Fruit fly (Drosophila melanogaster) whole organism, prepupa: ENCODE results near the gene MtnD.

ENCODE experiments used
- CG3032 ChIP-seq: fragments of 200-800 bp; optimal IDR thresholded peaks from 2 replicates; lab custom pipeline; 2019; ENCODE audit warnings: missing biosample characterization, mild to moderate bottlenecking, missing genetic modification characterization, moderate library complexity
- CG6163 ChIP-seq: fragments of 200-800 bp; sonication (Bioruptor generic); IDR thresholded peaks from 3 replicates; pipeline ENCODE4 v1.3.6; 2022; ENCODE audit warnings: missing biosample characterization, missing genetic modification characterization

DNA sequence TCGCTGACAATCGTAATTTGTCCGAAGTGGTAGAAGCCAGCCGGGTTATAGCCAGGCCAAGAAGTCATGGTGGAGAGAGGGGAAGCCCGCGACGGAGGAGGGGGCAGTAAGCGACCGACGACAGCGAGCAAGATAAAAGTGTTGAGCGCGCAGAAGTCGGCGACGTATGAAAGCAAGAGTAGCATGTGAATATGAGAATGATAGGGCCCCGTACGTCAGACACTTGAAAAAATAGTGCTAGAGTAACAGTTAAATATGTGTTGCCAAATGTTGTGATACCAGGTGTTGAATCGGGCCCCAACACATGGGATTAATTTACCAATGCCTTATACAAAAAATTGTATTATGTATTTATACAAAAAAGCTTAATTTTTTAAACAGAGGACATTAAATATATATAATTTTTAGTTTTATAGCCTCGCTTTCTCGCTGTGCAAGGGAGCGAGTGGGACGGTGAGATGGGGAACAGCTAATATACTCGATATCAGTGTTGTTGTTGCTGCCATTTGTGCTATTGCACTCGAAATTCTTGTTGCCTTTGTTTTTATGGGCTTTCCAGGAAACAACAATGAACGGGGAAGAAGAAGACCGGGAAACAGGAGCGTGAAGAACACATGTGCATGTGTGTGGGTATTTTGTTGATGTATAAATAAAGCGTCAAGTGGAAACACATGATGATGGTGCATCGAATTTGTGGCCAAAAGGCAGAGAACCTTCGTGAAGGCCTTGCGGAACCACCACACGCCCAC lies 15.3 kb downstream of the MtnD start:
- TF ChIP-seq CG6163 (peak; percentile 90), CG3032 (tag; lab: Kevin White, UChicago) (peak; percentile 89)
